ENCODE assay signal across 4 fruit fly cellular contexts in genomic region chrX:2455337-2456246, dm6.
A peak's percentile ranks its signal among the peaks of the same experiment; 100 is the strongest.
TF ChIP-seq lines count a peak whose summit lies in the region.

No protein-coding gene starts in this region.

- TF ChIP-seq CTCF in whole organism, embryonic (GFP tag; optimal IDR thresholded peaks at IDR 0.05; lab: Kevin White, UChicago): no peak

TF ChIP-seq in whole organism, embryonic, 481 proteins besides CTCF, POLR2A, EP300 and RAD21 (continues in another document):
- no peak for TF ChIP-seq CG1792 (GFP tag; optimal IDR thresholded peaks at IDR 0.05; lab: Kevin White, UChicago)
- no peak for TF ChIP-seq CG11247 (GFP tag; IDR thresholded peaks at IDR 0.05; lab: Robert Waterston, UW)
- TF ChIP-seq NC2β (GFP tag; optimal IDR thresholded peaks at IDR 0.05; lab: Kevin White, UChicago): no peak
- no peak for TF ChIP-seq NK7.1 (GFP tag; optimal IDR thresholded peaks at IDR 0.05; lab: Kevin White, UChicago)
- TF ChIP-seq CG17361 (GFP tag; IDR thresholded peaks at IDR 0.05; lab: Robert Waterston, UW): peak; percentile 73; the same call in 2 of the 3 replicates
- no peak for TF ChIP-seq CG16815 (GFP tag; optimal IDR thresholded peaks at IDR 0.05; lab: Kevin White, UChicago)
- TF ChIP-seq Gsc (GFP tag; IDR thresholded peaks at IDR 0.05; lab: Robert Waterston, UW): no peak
- TF ChIP-seq Med (GFP tag; lab: Kevin White, UChicago): peak; percentile 68
- peak; percentile 37; the same call in 2 of the 3 replicates for TF ChIP-seq dysf (GFP tag; IDR thresholded peaks at IDR 0.05; lab: Robert Waterston, UW)
- TF ChIP-seq MBD-R2 (GFP tag; IDR thresholded peaks at IDR 0.05; lab: Robert Waterston, UW): no peak
- TF ChIP-seq CG11093 (GFP tag; IDR thresholded peaks at IDR 0.05; lab: Robert Waterston, UW): no peak
- TF ChIP-seq Nf-YB (GFP tag; optimal IDR thresholded peaks at IDR 0.05; lab: Kevin White, UChicago): no peak
- no peak for TF ChIP-seq CG1647 (GFP tag; optimal IDR thresholded peaks at IDR 0.05; lab: Kevin White, UChicago)
- no peak for TF ChIP-seq CG4360 (GFP tag; IDR thresholded peaks at IDR 0.05; lab: Robert Waterston, UW)
- no peak for TF ChIP-seq vnd (GFP tag; IDR thresholded peaks at IDR 0.05; lab: Robert Waterston, UW; ENCODE audit: partially characterized antibody)
- peak; percentile 42 for TF ChIP-seq CG9932 (GFP tag; IDR thresholded peaks at IDR 0.05; lab: Robert Waterston, UW)
- TF ChIP-seq her (GFP tag; optimal IDR thresholded peaks at IDR 0.05; lab: Kevin White, UChicago): no peak
- TF ChIP-seq bcd (GFP tag; optimal IDR thresholded peaks at IDR 0.05; lab: Kevin White, UChicago): no peak
- TF ChIP-seq CG15269 (tag; optimal IDR thresholded peaks at IDR 0.05; lab: Kevin White, UChicago): peak; percentile 2
- no peak for TF ChIP-seq CG6765 (GFP tag; optimal IDR thresholded peaks at IDR 0.05; lab: Kevin White, UChicago)
- no peak for TF ChIP-seq Dll (GFP tag; IDR thresholded peaks at IDR 0.05; lab: Robert Waterston, UW; ENCODE audit: partially characterized antibody)
- no peak for TF ChIP-seq gsb (GFP tag; IDR thresholded peaks at IDR 0.05; lab: Robert Waterston, UW)
- TF ChIP-seq Oaz (GFP tag; IDR thresholded peaks at IDR 0.05; lab: Robert Waterston, UW): no peak

TF ChIP-seq in whole organism, prepupa, 60 proteins besides CTCF, POLR2A, EP300 and RAD21 (continues in another document):
- TF ChIP-seq CG8319 (GFP tag; optimal IDR thresholded peaks at IDR 0.05; lab: Kevin White, UChicago) (no peak), CG6808 (GFP tag; optimal IDR thresholded peaks at IDR 0.05; lab: Kevin White, UChicago) (peak; percentile 55), CG3919 (GFP tag; optimal IDR thresholded peaks at IDR 0.05; lab: Kevin White, UChicago) (peak; percentile 70), CG32006 (GFP tag; optimal IDR thresholded peaks at IDR 0.05; lab: Kevin White, UChicago) (peak; percentile 70), vri (GFP tag; optimal IDR thresholded peaks at IDR 0.05; lab: Kevin White, UChicago) (peak; percentile 23), ss (GFP tag; optimal IDR thresholded peaks at IDR 0.05; lab: Kevin White, UChicago) (peak in 1 of 2 experiments; percentile 14), esn (GFP tag; optimal IDR thresholded peaks at IDR 0.05; lab: Kevin White, UChicago) (peak; percentile 69), CG6163 (GFP tag; IDR thresholded peaks at IDR 0.05; lab: Robert Waterston, UW) (0 out of 3 replicates have a peak, but pooled peaks have one; percentile 29), pdm3 (GFP tag; optimal IDR thresholded peaks at IDR 0.05; lab: Kevin White, UChicago) (peak; percentile 71), CG31627 (GFP tag; optimal IDR thresholded peaks at IDR 0.05; lab: Kevin White, UChicago) (peak; percentile 60), Sox102F (GFP tag; optimal IDR thresholded peaks at IDR 0.05; lab: Kevin White, UChicago) (peak; percentile 57), cyc (GFP tag; optimal IDR thresholded peaks at IDR 0.05; lab: Kevin White, UChicago) (peak; percentile 52), spab (GFP tag; optimal IDR thresholded peaks at IDR 0.05; lab: Kevin White, UChicago) (peak; percentile 35), fd59A (GFP tag; optimal IDR thresholded peaks at IDR 0.05; lab: Kevin White, UChicago) (peak; percentile 52), CG8119 (GFP tag; IDR thresholded peaks at IDR 0.05; lab: Robert Waterston, UW) (peak; percentile 42; the same call in 2 of the 3 replicates), lz (GFP tag; optimal IDR thresholded peaks at IDR 0.05; lab: Kevin White, UChicago) (peak; percentile 62), acj6 (GFP tag; optimal IDR thresholded peaks at IDR 0.05; lab: Kevin White, UChicago) (peak; percentile 62), Smox (GFP tag; optimal IDR thresholded peaks at IDR 0.05; lab: Kevin White, UChicago) (peak; percentile 67), eg (GFP tag; IDR thresholded peaks at IDR 0.05; lab: Robert Waterston, UW) (no peak), CG8632 (GFP tag; optimal IDR thresholded peaks at IDR 0.05; lab: Kevin White, UChicago) (peak; percentile 53), Lpt (GFP tag; optimal IDR thresholded peaks at IDR 0.05; lab: Kevin White, UChicago) (peak; percentile 1), achi (GFP tag; optimal IDR thresholded peaks at IDR 0.05; lab: Kevin White, UChicago) (peak; percentile 72), dsx (GFP tag; optimal IDR thresholded peaks at IDR 0.05; lab: Kevin White, UChicago; ENCODE audit: poor library complexity, severe bottlenecking) (peak; percentile 22)

TF ChIP-seq in whole organism, pupa, 21 proteins besides CTCF, POLR2A, EP300 and RAD21:
- TF ChIP-seq CG32121 (GFP tag; IDR thresholded peaks at IDR 0.05; lab: Robert Waterston, UW) (no peak), rn (GFP tag; IDR thresholded peaks at IDR 0.05; lab: Robert Waterston, UW) (no peak), D1 (tag; optimal IDR thresholded peaks at IDR 0.05; lab: Kevin White, UChicago) (no peak), Snoo (tag; optimal IDR thresholded peaks at IDR 0.05; lab: Kevin White, UChicago) (peak; percentile 10), EcR (GFP tag; optimal IDR thresholded peaks at IDR 0.05; lab: Kevin White, UChicago) (peak; percentile 90), CG17806 (tag; optimal IDR thresholded peaks at IDR 0.05; lab: Kevin White, UChicago) (peak; percentile 55), Pif1B (GFP tag; optimal IDR thresholded peaks at IDR 0.05; lab: Kevin White, UChicago) (no peak), CG12605 (GFP tag; IDR thresholded peaks at IDR 0.05; lab: Robert Waterston, UW) (no peak), Ets98B (GFP tag; IDR thresholded peaks at IDR 0.05; lab: Robert Waterston, UW) (no peak), gl (tag; optimal IDR thresholded peaks at IDR 0.05; lab: Kevin White, UChicago) (no peak), CG4496 (GFP tag; IDR thresholded peaks at IDR 0.05; lab: Robert Waterston, UW) (no peak), fd96Ca (GFP tag; IDR thresholded peaks at IDR 0.05; lab: Robert Waterston, UW) (no peak), CG8159 (tag; optimal IDR thresholded peaks at IDR 0.05; lab: Kevin White, UChicago) (peak; percentile 59), CG8301 (tag; optimal IDR thresholded peaks at IDR 0.05; lab: Kevin White, UChicago) (peak; percentile 66), CG9948 (tag; optimal IDR thresholded peaks at IDR 0.05; lab: Kevin White, UChicago) (peak; percentile 52), CG15710 (tag; optimal IDR thresholded peaks at IDR 0.05; lab: Kevin White, UChicago) (peak; percentile 43), CG10348 (GFP tag; IDR thresholded peaks at IDR 0.05; lab: Robert Waterston, UW) (no peak), CG13204 (GFP tag; optimal IDR thresholded peaks at IDR 0.05; lab: Kevin White, UChicago) (peak; percentile 21), CG14655 (GFP tag; optimal IDR thresholded peaks at IDR 0.05; lab: Kevin White, UChicago) (peak; percentile 75), CG34367 (tag; optimal IDR thresholded peaks at IDR 0.05; lab: Kevin White, UChicago) (peak; percentile 24), Pif1A (GFP tag; optimal IDR thresholded peaks at IDR 0.05; lab: Kevin White, UChicago) (peak; percentile 33)

TF ChIP-seq in whole organism, wandering third instar larva, 38 proteins besides CTCF, POLR2A, EP300 and RAD21:
- TF ChIP-seq jim (GFP tag; optimal IDR thresholded peaks at IDR 0.05; lab: Kevin White, UChicago) (no peak), rgr (GFP tag; optimal IDR thresholded peaks at IDR 0.05; lab: Kevin White, UChicago) (peak; percentile 43), psq (GFP tag; optimal IDR thresholded peaks at IDR 0.05; lab: Kevin White, UChicago) (peak; percentile 25), Dfd (GFP tag; optimal IDR thresholded peaks at IDR 0.05; lab: Kevin White, UChicago) (peak; percentile 47), Sp1 (GFP tag; optimal IDR thresholded peaks at IDR 0.05; lab: Kevin White, UChicago) (peak; percentile 22), CG9705 (GFP tag; optimal IDR thresholded peaks at IDR 0.05; lab: Kevin White, UChicago) (no peak), usp (GFP tag; optimal IDR thresholded peaks at IDR 0.05; lab: Kevin White, UChicago) (no peak), br (GFP tag; optimal IDR thresholded peaks at IDR 0.05; lab: Kevin White, UChicago) (peak; percentile 47), CG32264 (GFP tag; optimal IDR thresholded peaks at IDR 0.05; lab: Kevin White, UChicago) (no peak), dmrt93B (GFP tag; optimal IDR thresholded peaks at IDR 0.05; lab: Kevin White, UChicago) (peak; percentile 8), h (GFP tag; optimal IDR thresholded peaks at IDR 0.05; lab: Kevin White, UChicago) (peak; percentile 47), Jra (GFP tag; optimal IDR thresholded peaks at IDR 0.05; lab: Kevin White, UChicago) (no peak), fru (GFP tag; optimal IDR thresholded peaks at IDR 0.05; lab: Kevin White, UChicago) (peak; percentile 61), GATAd (GFP tag; optimal IDR thresholded peaks at IDR 0.05; lab: Kevin White, UChicago) (no peak), HLH106 (tag; optimal IDR thresholded peaks at IDR 0.05; lab: Kevin White, UChicago) (peak; percentile 34), OdsH (GFP tag; optimal IDR thresholded peaks at IDR 0.05; lab: Kevin White, UChicago) (peak; percentile 52), dsf (GFP tag; optimal IDR thresholded peaks at IDR 0.05; lab: Kevin White, UChicago; ENCODE audit: borderline replicate concordance) (no peak), N (GFP tag; optimal IDR thresholded peaks at IDR 0.05; lab: Kevin White, UChicago) (no peak), Myc (optimal IDR thresholded peaks at IDR 0.05; lab: Kevin White, UChicago) (no peak), ey (GFP tag; optimal IDR thresholded peaks at IDR 0.05; lab: Kevin White, UChicago) (peak; percentile 56), Mio (GFP tag; optimal IDR thresholded peaks at IDR 0.05; lab: Kevin White, UChicago) (no peak), Hr78 (GFP tag; optimal IDR thresholded peaks at IDR 0.05; lab: Kevin White, UChicago) (no peak), dl (GFP tag; optimal IDR thresholded peaks at IDR 0.05; lab: Kevin White, UChicago; ENCODE audit: insufficient read depth in 1 of 2, partially characterized antibody in 2 of 2) (no peak), Abd-B (GFP tag; optimal IDR thresholded peaks at IDR 0.05; lab: Kevin White, UChicago) (no peak), Rel (GFP tag; optimal IDR thresholded peaks at IDR 0.05; lab: Kevin White, UChicago) (no peak), Rel (tag; optimal IDR thresholded peaks at IDR 0.05; lab: Kevin White, UChicago) (no peak), brk (GFP tag; optimal IDR thresholded peaks at IDR 0.05; lab: Kevin White, UChicago) (no peak), foxo (GFP tag; optimal IDR thresholded peaks at IDR 0.05; lab: Kevin White, UChicago) (peak in 1 of 2 experiments; percentile 53), sage (GFP tag; optimal IDR thresholded peaks at IDR 0.05; lab: Kevin White, UChicago) (no peak), CrebA (GFP tag; optimal IDR thresholded peaks at IDR 0.05; lab: Kevin White, UChicago; ENCODE audit: borderline replicate concordance) (no peak), Hnf4 (GFP tag; optimal IDR thresholded peaks at IDR 0.05; lab: Kevin White, UChicago) (peak; percentile 28), Hr83 (GFP tag; optimal IDR thresholded peaks at IDR 0.05; lab: Kevin White, UChicago; ENCODE audit: poor library complexity, severe bottlenecking) (peak; percentile 10), woc (GFP tag; optimal IDR thresholded peaks at IDR 0.05; lab: Kevin White, UChicago) (peak; percentile 77)

Comparison
In these comparisons a context has a peak if more than half of its experiments do, and no peak if none do; other contexts are left out.
1. Of the 7 proteins assayed by ChIP-seq in both whole organism, embryonic and whole organism, prepupa: peak only in whole organism, embryonic: none; only in whole organism, prepupa: Hr39, Lpt and Sox102F; in both: none; in neither: 4.